Worm (Caenorhabditis elegans): ENCODE measurements around the gene nars-2.

nars-2 gene

ce11 chrIII:11448330-11448729, 52.2 kb downstream of the nars-2 start:
- TF ChIP-seq nhr-237 (tag; optimal IDR thresholded peaks at IDR 0.05) (no peak), F13H6.1 (tag; optimal IDR thresholded peaks at IDR 0.05) (no peak), mdl-1 (tag; optimal IDR thresholded peaks at IDR 0.05) (no peak), Y55F3AM.14 (GFP tag; optimal IDR thresholded peaks at IDR 0.05) (no peak), gmeb-1 (tag; optimal IDR thresholded peaks at IDR 0.05) (no peak), nhr-10 (tag; optimal IDR thresholded peaks at IDR 0.05) (no peak), nhr-12 (tag; optimal IDR thresholded peaks at IDR 0.05) (no peak)

ce11 chrIII:11446826-11447225, 53.7 kb downstream of the nars-2 start:
- no peak for TF ChIP-seq nhr-237 (tag; optimal IDR thresholded peaks at IDR 0.05)
- no peak for TF ChIP-seq unc-39 (tag; optimal IDR thresholded peaks at IDR 0.05)
- no peak for TF ChIP-seq unc-62 (GFP tag; optimal IDR thresholded peaks at IDR 0.05)
- no peak for TF ChIP-seq ZK546.5 (tag; optimal IDR thresholded peaks at IDR 0.05)
- no peak for TF ChIP-seq R02D3.7 (tag; optimal IDR thresholded peaks at IDR 0.05)
- no peak for TF ChIP-seq snpc-4 (tag; optimal IDR thresholded peaks at IDR 0.05)
- TF ChIP-seq nhr-129 (tag; optimal IDR thresholded peaks at IDR 0.05), result no peak
- no peak for TF ChIP-seq unc-55 (GFP tag; optimal IDR thresholded peaks at IDR 0.05)
- TF ChIP-seq C34F6.9 (tag; optimal IDR thresholded peaks at IDR 0.05), result no peak
- no peak for TF ChIP-seq gmeb-1 (tag; optimal IDR thresholded peaks at IDR 0.05)

- TF ChIP-seq ztf-4 (tag; optimal IDR thresholded peaks at IDR 0.05) (no peak), F13H6.1 (tag; optimal IDR thresholded peaks at IDR 0.05) (peak; percentile 42), nhr-12 (tag; optimal IDR thresholded peaks at IDR 0.05) (no peak), ama-1 (optimal IDR thresholded peaks at IDR 0.05) (no peak), ZK546.5 (tag; optimal IDR thresholded peaks at IDR 0.05) (no peak), sma-9 (GFP tag; optimal IDR thresholded peaks at IDR 0.05) (peak; percentile 24), sma-9 (tag; optimal IDR thresholded peaks at IDR 0.05) (no peak), sma-3 (GFP tag; optimal IDR thresholded peaks at IDR 0.05) (peak; percentile 59), nhr-21 (tag; optimal IDR thresholded peaks at IDR 0.05) (peak; percentile 41), lin-11 (tag; optimal IDR thresholded peaks at IDR 0.05) (no peak), C34F6.9 (tag; optimal IDR thresholded peaks at IDR 0.05) (peak; percentile 74), fos-1 (tag; optimal IDR thresholded peaks at IDR 0.05) (peak; percentile 14), aly-2 (tag; optimal IDR thresholded peaks at IDR 0.05) (no peak), nhr-25 (tag; optimal IDR thresholded peaks at IDR 0.05) (peak; percentile 22), crh-2 (tag; optimal IDR thresholded peaks at IDR 0.05) (peak; percentile 66), nhr-6 (tag; optimal IDR thresholded peaks at IDR 0.05) (no peak), gmeb-1 (tag; optimal IDR thresholded peaks at IDR 0.05) (peak; percentile 52), lsy-2 (tag; optimal IDR thresholded peaks at IDR 0.05) (peak in 1 of 2 experiments; percentile 51), unc-39 (tag; optimal IDR thresholded peaks at IDR 0.05) (no peak), mdl-1 (tag; optimal IDR thresholded peaks at IDR 0.05) (no peak), nhr-11 (tag; optimal IDR thresholded peaks at IDR 0.05) (no peak), peb-1 (tag; optimal IDR thresholded peaks at IDR 0.05) (no peak)
Measured at ce11 chrIII:11444796-11445386, 55.7 kb downstream of the nars-2 start.

ce11 chrIII:11443408-11443994, 57.0 kb downstream of the nars-2 start:
- peak; percentile 18 for TF ChIP-seq snpc-4 (tag; optimal IDR thresholded peaks at IDR 0.05)
- TF ChIP-seq blmp-1 (tag; optimal IDR thresholded peaks at IDR 0.05; ENCODE audit: insufficient read depth), result no peak

- TF ChIP-seq fos-1 (tag; optimal IDR thresholded peaks at IDR 0.05), result peak; percentile 55
- TF ChIP-seq lin-39 (tag; optimal IDR thresholded peaks at IDR 0.05), result no peak
Measured at ce11 chrIII:11442556-11442955, 58.0 kb downstream of the nars-2 start, which contains the start of gene sbp-1. sbp-1 (minus strand) TSS chrIII:11442566.
